Worm (Caenorhabditis elegans) whole organism, young adult: Measurements from ENCODE around the gene K02F6.8.
"Not testable (repeated sequence)": the region's sequence is repeated elsewhere in the genome, so short reads cannot be mapped to it uniquely, and the experiment has no call there.

Source experiments
- B0035.1 ChIP-seq: sonication (generic microtip); optimal IDR thresholded peaks from 2 replicates; lab custom pipeline; 2016; ENCODE audit warnings: missing genetic modification characterization, mild to moderate bottlenecking, missing compliant biosample characterization, missing genotype, missing genetic modification reagents
- B0336.3 ChIP-seq: fragments of 200-800 bp; sonication (Bioruptor generic); IDR thresholded peaks from 2 replicates; pipeline ENCODE4 v1.3.6; 2022; ENCODE audit warnings: missing genetic modification characterization, missing compliant biosample characterization
- F33H1.4 ChIP-seq: fragments of 200-800 bp; sonication (Bioruptor generic); IDR thresholded peaks from 2 replicates; pipeline ENCODE4 v1.3.6; 2022; ENCODE audit warnings: missing genetic modification reagents, missing genetic modification characterization, missing compliant biosample characterization
- F55B11.4 ChIP-seq: sonication (generic microtip); optimal IDR thresholded peaks from 2 replicates; lab custom pipeline; 2016; ENCODE audit warnings: missing compliant biosample characterization, missing genetic modification characterization, borderline replicate concordance; ENCODE audit not compliant: insufficient read depth
- K12H6.12 ChIP-seq: fragments of 200-800 bp; sonication (Bioruptor generic); optimal IDR thresholded peaks from 2 replicates; lab custom pipeline; 2018; ENCODE audit warnings: mild to moderate bottlenecking, missing genetic modification characterization, missing compliant biosample characterization
- Y95B8A.8 ChIP-seq: fragments of 200-800 bp; sonication (Bioruptor generic); IDR thresholded peaks from 2 replicates; pipeline ENCODE4 v1.3.6; 2022; ENCODE audit warnings: missing genetic modification reagents, missing genetic modification characterization, missing compliant biosample characterization
- ama-1 ChIP-seq, 3 experiments: fragments of 150-350 bp in 1 of 3; sonication (generic microtip) in 2 of 3; optimal IDR thresholded peaks; 2 replicates each; lab custom pipeline; 2014 to 2018; ENCODE audit warnings: missing biosample characterization in 2 of 3, missing genetic modification characterization in 2 of 3, missing genetic modification reagents in 2 of 3
- attf-6 ChIP-seq: fragments of 200-800 bp; sonication (Bioruptor generic); IDR thresholded peaks from 2 replicates; pipeline ENCODE4 v1.3.6; 2022; ENCODE audit warnings: missing genetic modification reagents, missing genetic modification characterization, missing compliant biosample characterization
- cebp-1 ChIP-seq, 2 experiments: fragments of 200-800 bp in 1 of 2; sonication (Bioruptor generic) in 1 of 2; sonication (generic microtip) in 1 of 2; IDR thresholded peaks in 1 of 2; optimal IDR thresholded peaks in 1 of 2; 2 replicates each; pipeline versions ENCODE4 v1.3.6 to Lab custom; 2017 to 2022; ENCODE audit warnings: missing compliant biosample characterization in 2 of 2, missing genetic modification characterization in 2 of 2, mild to moderate bottlenecking in 1 of 2, missing genetic modification reagents in 1 of 2, moderate library complexity in 1 of 2
- ceh-100 ChIP-seq: fragments of 200-800 bp; sonication (Bioruptor generic); IDR thresholded peaks from 2 replicates; pipeline ENCODE4 v1.3.6; 2022; ENCODE audit warnings: missing genetic modification reagents, missing genetic modification characterization, missing compliant biosample characterization
- dox-1 ChIP-seq: fragments of 200-800 bp; sonication (Bioruptor generic); IDR thresholded peaks from 2 replicates; pipeline ENCODE4 v1.3.6; 2022; ENCODE audit warnings: missing genetic modification reagents, missing genetic modification characterization, missing compliant biosample characterization
- egrh-3 ChIP-seq: fragments of 200-800 bp; sonication (Bioruptor generic); IDR thresholded peaks from 2 replicates; pipeline ENCODE4 v1.3.6; 2022; ENCODE audit warnings: missing genetic modification reagents, missing genetic modification characterization, missing compliant biosample characterization
- fkh-3 ChIP-seq: sonication (generic microtip); optimal IDR thresholded peaks from 2 replicates; lab custom pipeline; 2016; ENCODE audit warnings: mild to moderate bottlenecking, missing genetic modification characterization, missing compliant biosample characterization
- hsf-1 ChIP-seq: fragments of 200-800 bp; sonication (Bioruptor generic); IDR thresholded peaks from 2 replicates; pipeline ENCODE4 v1.3.6; 2022; ENCODE audit warnings: missing genetic modification reagents, missing genetic modification characterization, missing compliant biosample characterization
- lin-26 ChIP-seq: fragments of 200-800 bp; sonication (Bioruptor generic); IDR thresholded peaks from 2 replicates; pipeline ENCODE4 v1.3.6; 2022; ENCODE audit warnings: missing genetic modification reagents, missing genetic modification characterization, missing compliant biosample characterization
- lsy-27 ChIP-seq: sonication (generic microtip); optimal IDR thresholded peaks from 2 replicates; lab custom pipeline; 2017; ENCODE audit warnings: missing genetic modification characterization, mild to moderate bottlenecking, missing compliant biosample characterization, antibody characterized with exemption, missing genotype, borderline replicate concordance; ENCODE audit not compliant: insufficient read depth
- madf-6 ChIP-seq: fragments of 200-800 bp; sonication (Bioruptor generic); IDR thresholded peaks from 2 replicates; pipeline ENCODE4 v1.3.6; 2022; ENCODE audit warnings: missing genetic modification reagents, missing genetic modification characterization, missing compliant biosample characterization
- mcd-1 ChIP-seq: fragments of 200-800 bp; sonication (Bioruptor generic); IDR thresholded peaks from 2 replicates; pipeline ENCODE4 v1.3.6; 2022; ENCODE audit warnings: missing genetic modification reagents, missing genetic modification characterization, missing compliant biosample characterization
- mel-28 ChIP-seq: sonication (generic microtip); optimal IDR thresholded peaks from 2 replicates; lab custom pipeline; 2016; ENCODE audit warnings: borderline replicate concordance, mild to moderate bottlenecking, missing genetic modification characterization, missing compliant biosample characterization
- nfya-1 ChIP-seq: sonication (generic microtip); optimal IDR thresholded peaks from 2 replicates; lab custom pipeline; 2017; ENCODE audit warnings: antibody characterized with exemption, missing compliant biosample characterization, missing genetic modification characterization, borderline replicate concordance; ENCODE audit not compliant: insufficient read depth
- nhr-27 ChIP-seq: fragments of 200-800 bp; sonication (Bioruptor generic); optimal IDR thresholded peaks from 2 replicates; lab custom pipeline; 2018; ENCODE audit warnings: mild to moderate bottlenecking, missing genetic modification characterization, moderate library complexity, missing compliant biosample characterization
- rpc-1 ChIP-seq, 2 experiments: fragments of 150-350 bp in 1 of 2; sonication (generic microtip) in 1 of 2; optimal IDR thresholded peaks; 2 replicates each; lab custom pipeline; 2014 to 2018; ENCODE audit warnings: missing biosample characterization in 1 of 2, missing genetic modification characterization in 1 of 2, missing genetic modification reagents in 1 of 2, missing genotype in 1 of 2
- sea-2 ChIP-seq: fragments of 200-800 bp; sonication (Bioruptor generic); IDR thresholded peaks from 2 replicates; pipeline ENCODE4 v1.3.6; 2022; ENCODE audit warnings: missing genetic modification characterization, missing compliant biosample characterization
- tbp1 ChIP-seq: fragments of 200-800 bp; sonication (Bioruptor generic); optimal IDR thresholded peaks from 2 replicates; lab custom pipeline; 2018; ENCODE audit warnings: mild to moderate bottlenecking, missing genetic modification characterization, missing compliant biosample characterization
- zfh-2 ChIP-seq: fragments of 200-800 bp; sonication (Bioruptor generic); conservative IDR thresholded peaks from 2 replicates; pipeline ENCODE4 v1.3.6; 2022; ENCODE audit warnings: missing genetic modification reagents, missing genetic modification characterization, missing compliant biosample characterization
- ztf-25 ChIP-seq: fragments of 200-800 bp; sonication (Bioruptor generic); IDR thresholded peaks from 2 replicates; pipeline ENCODE4 v1.3.6; 2022; ENCODE audit warnings: missing genetic modification reagents, missing genetic modification characterization, missing compliant biosample characterization
- ztf-3 ChIP-seq: fragments of 200-800 bp; sonication (Bioruptor generic); optimal IDR thresholded peaks from 2 replicates; lab custom pipeline; 2018; ENCODE audit warnings: mild to moderate bottlenecking, missing genetic modification characterization, missing compliant biosample characterization
- ztf-6 ChIP-seq: fragments of 200-800 bp; sonication (Bioruptor generic); IDR thresholded peaks from 2 replicates; pipeline ENCODE4 v1.3.6; 2022; ENCODE audit warnings: missing genetic modification reagents, missing genetic modification characterization, missing compliant biosample characterization

The K02F6.8 gene

DNA sequence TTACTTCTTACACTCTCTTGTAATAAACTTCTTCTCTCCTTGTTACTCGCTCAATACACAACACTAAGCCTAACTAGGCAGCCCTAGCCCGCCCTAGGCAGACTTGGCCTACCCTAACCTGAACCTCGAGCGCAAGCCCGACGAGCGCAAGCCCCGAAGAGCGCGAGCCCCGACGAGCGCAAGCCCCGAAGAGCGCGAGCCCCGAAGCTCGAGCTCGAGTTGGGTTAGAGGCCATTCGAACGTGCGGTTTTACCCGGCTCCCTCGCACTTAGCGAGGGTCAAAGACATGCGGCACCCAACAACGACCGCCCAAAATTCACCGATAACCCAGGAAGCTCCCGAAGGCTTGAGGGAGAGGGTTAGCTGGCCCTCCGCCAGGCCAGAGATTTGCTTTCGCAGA lies 21.5 kb upstream of the K02F6.8 start:
- TF ChIP-seq zfh-2 (GFP tag; lab: Robert Waterston, UW) (peak; percentile 75; the same call in 1 of the 2 replicates), egrh-3 (GFP tag; lab: Robert Waterston, UW) (peak; percentile 93; the same call in 1 of the 2 replicates), madf-6 (GFP tag; lab: Robert Waterston, UW) (peak; percentile 43; the same call in 1 of the 2 replicates), sea-2 (0 out of 2 replicates have a peak, but pooled peaks have one; percentile 60), ztf-25 (GFP tag; lab: Robert Waterston, UW) (0 out of 2 replicates have a peak, but pooled peaks have one; percentile 42), mcd-1 (peak; percentile 26; the same call in 1 of the 2 replicates), attf-6 (GFP tag; lab: Robert Waterston, UW) (peak; percentile 78; the same call in 1 of the 2 replicates), dox-1 (GFP tag; lab: Robert Waterston, UW) (peak; percentile 34; the same call in 1 of the 2 replicates), lin-26 (GFP tag; lab: Robert Waterston, UW) (peak; percentile 97)

DNA sequence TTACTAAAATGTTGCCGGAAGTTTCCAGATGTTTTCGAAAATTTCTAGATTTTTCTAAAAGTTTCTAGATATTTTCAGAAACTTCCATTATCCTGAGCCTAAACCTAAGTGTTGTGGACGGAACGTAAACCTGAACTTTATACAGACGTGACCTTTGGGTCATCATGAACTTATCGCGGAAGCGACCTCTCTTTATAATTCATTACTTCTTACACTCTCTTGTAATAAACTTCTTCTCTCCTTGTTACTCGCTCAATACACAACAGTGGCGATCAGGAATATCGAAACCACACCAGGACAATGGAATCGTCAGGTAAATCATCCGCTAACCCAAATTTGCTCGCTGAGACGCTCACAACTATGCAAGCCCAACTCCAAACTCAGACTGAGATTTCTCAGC lies 18.8 kb upstream of the K02F6.8 start, which contains the start of gene K02F6.1:
K02F6.1 (plus strand) TSS at position 301 of the 400 bp plus-strand sequence.
- TF ChIP-seq mel-28 (tag; lab: Kevin White, UChicago); B0035.1; tbp1 (GFP tag; lab: Kevin White, UChicago): not testable (repeated sequence)

DNA sequence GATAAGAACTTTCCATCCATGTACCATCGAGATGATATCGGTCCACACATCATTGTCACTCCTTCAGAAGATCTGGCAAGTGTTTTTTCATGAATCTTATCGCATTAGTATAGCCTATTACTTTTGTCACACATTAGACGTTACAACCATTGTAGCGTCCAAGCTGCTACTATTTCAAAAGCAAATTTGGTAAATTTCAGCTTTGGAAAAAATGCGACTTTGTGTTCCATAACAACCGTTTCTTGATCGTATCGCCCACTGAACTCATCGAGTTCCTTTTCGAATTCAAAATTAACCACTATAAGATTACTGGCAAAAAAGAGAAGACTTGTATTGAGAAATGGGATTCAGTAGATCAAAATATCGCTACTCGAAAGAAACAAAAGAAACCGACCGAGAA lies 18.2 kb upstream of the K02F6.8 start:
- no peak for TF ChIP-seq F55B11.4 (tag; lab: Kevin White, UChicago)
- no peak for TF ChIP-seq lsy-27 (tag; lab: Kevin White, UChicago)
- no peak for TF ChIP-seq ama-1 (optimal IDR thresholded peaks at IDR 0.05; lab: Kevin White, UChicago)
- TF ChIP-seq ama-1 (GFP tag; optimal IDR thresholded peaks at IDR 0.05; lab: Kevin White, UChicago) = no peak
- TF ChIP-seq, all 124 proteins: peak for 0

DNA sequence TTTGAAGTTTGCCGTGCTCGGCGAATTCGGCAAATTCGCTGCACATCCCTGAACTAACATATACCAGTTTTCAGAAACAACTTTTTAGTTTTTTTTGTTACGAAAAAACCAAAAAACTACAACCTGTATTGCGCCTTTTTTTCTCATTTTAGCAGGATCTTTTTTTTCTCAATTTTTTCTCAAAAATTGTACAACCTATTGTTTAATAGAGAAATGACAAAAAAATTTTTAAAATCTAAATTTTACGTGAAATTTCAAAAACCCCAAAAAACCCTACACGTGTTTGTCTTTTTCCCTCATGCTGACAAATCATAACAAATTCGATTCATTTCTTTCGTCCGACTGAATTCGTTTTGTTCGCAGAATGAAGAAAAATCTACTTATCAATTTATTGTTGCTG lies 11.1 kb upstream of the K02F6.8 start, which contains the start of gene K02F6.3:
K02F6.3 (plus strand) TSS at position 301 of the 400 bp plus-strand sequence.
- TF ChIP-seq Y95B8A.8 (GFP tag; lab: Robert Waterston, UW) (no peak), ama-1 (optimal IDR thresholded peaks at IDR 0.05; lab: Kevin White, UChicago) (no peak), ama-1 (GFP tag; optimal IDR thresholded peaks at IDR 0.05; lab: Kevin White, UChicago) (no peak), ztf-6 (GFP tag; lab: Robert Waterston, UW) (no peak), nhr-27 (tag; lab: Kevin White, UChicago) (no peak), K12H6.12 (tag; lab: Kevin White, UChicago) (no peak)

DNA sequence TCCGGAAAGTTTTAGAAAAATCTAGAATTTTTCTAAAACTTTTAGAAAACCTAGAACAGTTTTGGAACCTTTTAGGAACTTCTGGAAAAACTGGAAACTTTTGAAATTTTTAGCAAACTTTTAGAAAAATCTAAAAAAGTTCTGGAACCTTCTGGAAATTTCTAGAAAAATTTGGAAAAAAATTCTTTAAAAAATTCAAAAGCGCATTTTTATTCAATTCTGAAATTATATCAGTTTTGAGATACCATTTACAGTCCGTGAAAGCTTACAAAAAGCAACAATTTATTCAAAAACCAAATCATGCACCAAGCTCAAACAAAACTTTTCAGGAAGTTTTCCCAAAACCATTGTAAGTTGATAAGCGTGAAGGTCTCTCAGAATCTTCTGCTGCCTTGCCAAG lies 3.3 kb upstream of the K02F6.8 start, which contains the start of gene K02F6.4:
K02F6.4 (plus strand) TSS at position 301 of the 400 bp plus-strand sequence.
- TF ChIP-seq nfya-1 (tag; lab: Kevin White, UChicago) (no peak), ztf-3 (GFP tag; lab: Kevin White, UChicago) (no peak), rpc-1 (optimal IDR thresholded peaks at IDR 0.05; lab: Kevin White, UChicago) (no peak), rpc-1 (tag; optimal IDR thresholded peaks at IDR 0.05; lab: Kevin White, UChicago) (no peak), hsf-1 (GFP tag; lab: Robert Waterston, UW) (0 out of 2 replicates have a peak, but pooled peaks have one; percentile 16), F33H1.4 (GFP tag; lab: Robert Waterston, UW) (no peak), Y95B8A.8 (GFP tag; lab: Robert Waterston, UW) (no peak), K12H6.12 (tag; lab: Kevin White, UChicago) (no peak), B0336.3 (GFP tag; lab: Robert Waterston, UW) (no peak), ceh-100 (no peak)
- TF ChIP-seq, all 124 proteins: peak for 1

DNA sequence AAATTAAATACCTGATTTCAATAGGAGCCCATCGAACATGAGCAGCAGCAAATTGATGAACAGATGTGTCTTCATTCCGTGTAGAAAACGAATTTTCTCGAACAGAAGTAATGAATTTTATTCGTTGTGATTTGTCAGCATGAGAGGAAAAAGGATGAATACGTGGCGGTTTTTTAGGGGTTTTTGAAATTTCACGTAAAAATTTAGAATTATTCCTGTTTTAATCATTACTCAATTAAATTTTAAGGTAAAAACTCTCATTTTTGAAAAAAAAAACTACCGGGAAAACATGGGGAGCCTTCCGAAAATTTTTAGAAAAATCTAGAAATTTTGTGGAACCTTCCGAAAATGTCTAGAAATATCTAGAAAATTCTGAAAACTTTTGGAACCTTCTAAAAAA lies 2.9 kb upstream of the K02F6.8 start, which contains the start of gene K02F6.7:
K02F6.7 (minus strand) TSS at position 101 of the 400 bp plus-strand sequence.
- TF ChIP-seq ztf-25 (GFP tag; lab: Robert Waterston, UW) (no peak), cebp-1 (GFP tag; IDR thresholded peaks at IDR 0.05; lab: Robert Waterston, UW) (no peak), cebp-1 (tag; optimal IDR thresholded peaks at IDR 0.05; lab: Kevin White, UChicago) (no peak), fkh-3 (tag; lab: Kevin White, UChicago) (no peak)
